Worm (Caenorhabditis elegans) whole organism, L2 larva: ENCODE data around the gene F15G9.1.

Experiments used
- C34F6.9 ChIP-seq: fragments of 150-350 bp; optimal IDR thresholded peaks from 2 replicates; lab custom pipeline; 2014; ENCODE audit warnings: missing biosample characterization, missing genetic modification characterization
- F13H6.1 ChIP-seq: sonication (generic microtip); optimal IDR thresholded peaks from 2 replicates; lab custom pipeline; 2016; ENCODE audit warnings: missing genetic modification characterization, missing compliant biosample characterization
- R02D3.7 ChIP-seq: fragments of 150-350 bp; optimal IDR thresholded peaks from 2 replicates; lab custom pipeline; 2014; ENCODE audit warnings: missing biosample characterization, missing genetic modification characterization
- Y55F3AM.14 ChIP-seq: fragments of 200-800 bp; sonication (Bioruptor generic); optimal IDR thresholded peaks from 2 replicates; lab custom pipeline; 2018; ENCODE audit warnings: mild to moderate bottlenecking, missing genetic modification characterization, missing compliant biosample characterization
- aly-2 ChIP-seq: fragments of 150-350 bp; optimal IDR thresholded peaks from 2 replicates; lab custom pipeline; 2014; ENCODE audit warnings: missing biosample characterization, missing genetic modification characterization
- blmp-1 ChIP-seq: sonication (generic microtip); optimal IDR thresholded peaks from 2 replicates; lab custom pipeline; 2017; ENCODE audit warnings: missing genetic modification characterization, mild to moderate bottlenecking, missing compliant biosample characterization, antibody characterized with exemption, moderate library complexity; ENCODE audit not compliant: insufficient read depth
- ceh-82 ChIP-seq: fragments of 150-350 bp; optimal IDR thresholded peaks from 2 replicates; lab custom pipeline; 2014; ENCODE audit warnings: missing biosample characterization, missing genetic modification characterization
- crh-2 ChIP-seq: sonication (generic microtip); optimal IDR thresholded peaks from 2 replicates; lab custom pipeline; 2017; ENCODE audit warnings: missing biosample characterization, missing genetic modification characterization
- dmd-4 ChIP-seq: sonication (generic microtip); optimal IDR thresholded peaks from 2 replicates; lab custom pipeline; 2017; ENCODE audit warnings: missing biosample characterization, missing genetic modification characterization
- egl-27 ChIP-seq: sonication (generic microtip); optimal IDR thresholded peaks from 3 replicates; lab custom pipeline; 2017; ENCODE audit warnings: missing biosample characterization, missing genetic modification reagents, missing genetic modification characterization
- elt-1 ChIP-seq: fragments of 150-350 bp; optimal IDR thresholded peaks from 2 replicates; lab custom pipeline; 2014; ENCODE audit warnings: missing biosample characterization, missing genetic modification characterization
- fos-1 ChIP-seq: fragments of 150-350 bp; optimal IDR thresholded peaks from 2 replicates; lab custom pipeline; 2014; ENCODE audit warnings: missing biosample characterization, missing genetic modification characterization
- gmeb-1 ChIP-seq: fragments of 150-350 bp; optimal IDR thresholded peaks from 2 replicates; lab custom pipeline; 2014; ENCODE audit warnings: missing biosample characterization, missing genetic modification characterization
- lin-11 ChIP-seq: fragments of 150-350 bp; sonication (generic microtip); optimal IDR thresholded peaks from 2 replicates; lab custom pipeline; 2014; ENCODE audit warnings: missing biosample characterization, missing genetic modification characterization, inconsistent platforms, mixed read lengths
- lin-39 ChIP-seq: fragments of 150-350 bp; optimal IDR thresholded peaks from 2 replicates; lab custom pipeline; 2014; ENCODE audit warnings: missing biosample characterization, missing genetic modification reagents, missing genetic modification characterization
- mab-5 ChIP-seq: fragments of 150-350 bp; optimal IDR thresholded peaks from 2 replicates; lab custom pipeline; 2014; ENCODE audit warnings: missing biosample characterization, missing genetic modification characterization
- mbf-1 ChIP-seq: sonication (generic microtip); optimal IDR thresholded peaks from 2 replicates; lab custom pipeline; 2017; ENCODE audit warnings: missing biosample characterization, missing genetic modification characterization
- mdl-1 ChIP-seq, 2 experiments: fragments of 150-350 bp in 1 of 2; sonication (generic microtip) in 1 of 2; optimal IDR thresholded peaks; 2 replicates each; lab custom pipeline; 2017; ENCODE audit warnings: missing biosample characterization in 2 of 2, missing genetic modification characterization in 2 of 2
- nhr-10 ChIP-seq: sonication (generic microtip); optimal IDR thresholded peaks from 2 replicates; lab custom pipeline; 2017; ENCODE audit warnings: missing biosample characterization, missing genetic modification characterization
- nhr-12 ChIP-seq: fragments of 150-350 bp; optimal IDR thresholded peaks from 2 replicates; lab custom pipeline; 2014; ENCODE audit warnings: missing biosample characterization, missing genetic modification characterization
- nhr-129 ChIP-seq: fragments of 150-350 bp; optimal IDR thresholded peaks from 2 replicates; lab custom pipeline; 2014; ENCODE audit warnings: missing biosample characterization, missing genetic modification characterization
- nhr-23 ChIP-seq: fragments of 150-350 bp; optimal IDR thresholded peaks from 2 replicates; lab custom pipeline; 2014; ENCODE audit warnings: missing biosample characterization, missing genetic modification reagents, missing genetic modification characterization
- nhr-237 ChIP-seq: fragments of 150-350 bp; optimal IDR thresholded peaks from 2 replicates; lab custom pipeline; 2014; ENCODE audit warnings: missing biosample characterization, missing genetic modification characterization
- nhr-25 ChIP-seq: fragments of 150-350 bp; sonication (generic microtip); optimal IDR thresholded peaks from 3 replicates; lab custom pipeline; 2014; ENCODE audit warnings: missing biosample characterization, missing genetic modification characterization
- nhr-6 ChIP-seq: fragments of 150-350 bp; optimal IDR thresholded peaks from 2 replicates; lab custom pipeline; 2014; ENCODE audit warnings: missing biosample characterization, missing genetic modification characterization
- nhr-77 ChIP-seq: fragments of 150-350 bp; optimal IDR thresholded peaks from 2 replicates; lab custom pipeline; 2014; ENCODE audit warnings: missing biosample characterization, missing genetic modification characterization
- sma-3 ChIP-seq: sonication (generic microtip); optimal IDR thresholded peaks from 2 replicates; lab custom pipeline; 2016; ENCODE audit warnings: missing genetic modification reagents, missing genetic modification characterization, missing compliant biosample characterization
- sma-9 ChIP-seq, 2 experiments: fragments of 150-350 bp in 1 of 2; sonication (generic microtip) in 1 of 2; optimal IDR thresholded peaks; 2 replicates each; lab custom pipeline; 2014 to 2016; ENCODE audit warnings: missing genetic modification characterization in 2 of 2, mild to moderate bottlenecking in 1 of 2, missing biosample characterization in 1 of 2, missing compliant biosample characterization in 1 of 2, missing genetic modification reagents in 1 of 2, moderate library complexity in 1 of 2
- unc-55 ChIP-seq: fragments of 150-350 bp; sonication (generic microtip); optimal IDR thresholded peaks from 3 replicates; lab custom pipeline; 2014; ENCODE audit warnings: missing biosample characterization, missing genetic modification reagents, missing genetic modification characterization
- ztf-1 ChIP-seq: fragments of 200-800 bp; sonication (Bioruptor generic); conservative IDR thresholded peaks from 2 replicates; pipeline ENCODE4 v1.3.6; 2022; ENCODE audit warnings: missing genetic modification characterization, missing compliant biosample characterization
- ztf-4 ChIP-seq: fragments of 150-350 bp; optimal IDR thresholded peaks from 2 replicates; lab custom pipeline; 2014; ENCODE audit warnings: missing biosample characterization, missing genetic modification characterization

The F15G9.1 gene

DNA sequence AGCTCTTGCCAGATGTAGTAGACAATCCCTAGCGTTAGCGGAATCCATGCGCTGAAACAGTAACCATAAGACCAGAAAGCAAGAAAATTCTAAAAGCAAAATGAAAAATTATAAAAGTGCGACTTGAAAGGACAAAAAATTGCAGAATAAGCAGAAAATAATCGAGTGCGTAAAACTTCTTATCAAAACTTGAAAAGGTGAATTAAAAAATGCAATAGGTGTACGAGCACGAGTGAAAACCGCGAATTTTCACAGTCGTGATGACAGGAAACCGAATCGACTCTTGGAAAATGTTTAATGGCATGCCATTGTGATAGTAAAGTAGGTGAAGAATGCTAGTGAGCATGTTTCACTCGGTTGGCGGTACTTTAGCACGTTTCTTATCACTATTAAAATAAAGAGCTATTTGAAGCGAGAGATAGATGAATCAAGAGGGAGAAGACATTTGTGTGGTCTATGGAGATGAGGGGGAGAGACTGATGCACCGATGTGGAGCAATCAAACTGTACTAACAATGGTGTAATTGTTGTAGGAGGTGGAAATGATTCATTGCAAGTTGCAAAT, 26.0 kb upstream of the F15G9.1 start, which contains the start of gene ifp-1:
Gene ifp-1, minus strand, starts transcription at position 51 of the 564 bp plus-strand sequence.
- TF ChIP-seq sma-9 (GFP tag; optimal IDR thresholded peaks at IDR 0.05; lab: Kevin White, UChicago), result peak; percentile 37
- TF ChIP-seq sma-9 (tag; optimal IDR thresholded peaks at IDR 0.05; lab: Kevin White, UChicago), result no peak
- no peak for TF ChIP-seq nhr-23 (tag; lab: Kevin White, UChicago)
- TF ChIP-seq mdl-1 (tag; optimal IDR thresholded peaks at IDR 0.05; lab: Kevin White, UChicago), result peak in 1 of 2 experiments; percentile 34
- no peak for TF ChIP-seq F13H6.1 (tag; lab: Kevin White, UChicago)
- TF ChIP-seq crh-2, result peak; percentile 49
- TF ChIP-seq gmeb-1 (tag; lab: Kevin White, UChicago), result peak; percentile 53
- no peak for TF ChIP-seq nhr-237 (tag; lab: Kevin White, UChicago)
- peak; percentile 88 for TF ChIP-seq fos-1 (tag; lab: Kevin White, UChicago)
- TF ChIP-seq blmp-1, result no peak
- TF ChIP-seq Y55F3AM.14 (GFP tag; lab: Kevin White, UChicago), result no peak

- TF ChIP-seq lin-39 (no peak), nhr-12 (tag; lab: Kevin White, UChicago) (no peak), fos-1 (tag; lab: Kevin White, UChicago) (peak; percentile 52), mab-5 (tag; lab: Kevin White, UChicago) (no peak), C34F6.9 (no peak), aly-2 (tag; lab: Kevin White, UChicago) (no peak), R02D3.7 (tag; lab: Kevin White, UChicago) (no peak), mbf-1 (tag; lab: Kevin White, UChicago) (no peak), crh-2 (peak; percentile 1), ceh-82 (no peak), nhr-10 (tag; lab: Kevin White, UChicago) (no peak)
These were observed 18.9 kb upstream of the F15G9.1 start for ce11 chrX:9687264-9687663.

- TF ChIP-seq R02D3.7 (tag; lab: Kevin White, UChicago), result no peak
- no peak for TF ChIP-seq nhr-12 (tag; lab: Kevin White, UChicago)
- no peak for TF ChIP-seq nhr-237 (tag; lab: Kevin White, UChicago)
- no peak for TF ChIP-seq blmp-1
- no peak for TF ChIP-seq nhr-77 (tag; lab: Kevin White, UChicago)
- TF ChIP-seq nhr-129 (tag; lab: Kevin White, UChicago), result no peak
These were observed 15.7 kb upstream of the F15G9.1 start, which contains the start of gene npr-18 for ce11 chrX:9690445-9690844. Gene npr-18, plus strand, starts transcription at chrX:9690745.

- TF ChIP-seq unc-55 (GFP tag; lab: Kevin White, UChicago), result no peak
- no peak for TF ChIP-seq mdl-1 (tag; optimal IDR thresholded peaks at IDR 0.05; lab: Kevin White, UChicago)
- no peak for TF ChIP-seq nhr-10 (tag; lab: Kevin White, UChicago)
- no peak for TF ChIP-seq fos-1 (tag; lab: Kevin White, UChicago)
- TF ChIP-seq C34F6.9, result no peak
- no peak for TF ChIP-seq nhr-77 (tag; lab: Kevin White, UChicago)
- TF ChIP-seq, all 48 proteins: peak for 0
These were observed 8.5 kb upstream of the F15G9.1 start for ce11 chrX:9697655-9698054.

- no peak for TF ChIP-seq dmd-4 (tag; lab: Kevin White, UChicago)
- TF ChIP-seq ztf-1 (GFP tag; lab: Robert Waterston, UW), result no peak
- no peak for TF ChIP-seq nhr-12 (tag; lab: Kevin White, UChicago)
- TF ChIP-seq ceh-82, result no peak
- TF ChIP-seq nhr-77 (tag; lab: Kevin White, UChicago), result no peak
- no peak for TF ChIP-seq sma-9 (GFP tag; optimal IDR thresholded peaks at IDR 0.05; lab: Kevin White, UChicago)
- no peak for TF ChIP-seq sma-9 (tag; optimal IDR thresholded peaks at IDR 0.05; lab: Kevin White, UChicago)
- no peak for TF ChIP-seq lin-11 (tag; lab: Kevin White, UChicago)
- TF ChIP-seq nhr-25 (tag; lab: Kevin White, UChicago), result no peak
- no peak for TF ChIP-seq elt-1
- TF ChIP-seq sma-3 (GFP tag; lab: Kevin White, UChicago), result no peak
- TF ChIP-seq C34F6.9, result no peak
- no peak for TF ChIP-seq crh-2
- TF ChIP-seq ztf-4 (tag; lab: Kevin White, UChicago), result no peak
- no peak for TF ChIP-seq nhr-6 (tag; lab: Kevin White, UChicago)
- TF ChIP-seq gmeb-1 (tag; lab: Kevin White, UChicago), result no peak
- no peak for TF ChIP-seq blmp-1
- TF ChIP-seq egl-27, result no peak
- TF ChIP-seq, all 48 proteins: peak for 0
These were observed 7.8 kb upstream of the F15G9.1 start, which contains the start of gene dyf-7 for ce11 chrX:9698359-9698758. Gene dyf-7, plus strand, starts transcription at chrX:9698659.
